Worm (Caenorhabditis elegans) whole organism, L4 larva: ENCODE measurements around the gene C45B2.3.

Experiments
- ZK337.2 ChIP-seq: fragments of 200-800 bp; sonication (Bioruptor generic); IDR thresholded peaks from 2 replicates; pipeline ENCODE4 v1.3.6; 2022; ENCODE audit warnings: missing genetic modification reagents, missing genetic modification characterization, missing compliant biosample characterization
- ceh-20 ChIP-seq: fragments of 200-800 bp; sonication (Bioruptor generic); IDR thresholded peaks from 2 replicates; pipeline ENCODE4 v1.3.6; 2022; ENCODE audit warnings: missing genetic modification reagents, missing genetic modification characterization, missing compliant biosample characterization
- ceh-32 ChIP-seq: sonication (generic microtip); optimal IDR thresholded peaks from 2 replicates; lab custom pipeline; 2016; ENCODE audit warnings: mild to moderate bottlenecking, missing genetic modification characterization, missing compliant biosample characterization; ENCODE audit not compliant: poor library complexity
- ceh-82 ChIP-seq: sonication (generic microtip); optimal IDR thresholded peaks from 2 replicates; lab custom pipeline; 2017; ENCODE audit warnings: missing biosample characterization, missing genetic modification characterization
- daf-16 ChIP-seq, 3 experiments: sonication (generic microtip); optimal IDR thresholded peaks; 2 replicates each; lab custom pipeline; 2016 to 2017; ENCODE audit warnings: missing genetic modification characterization in 3 of 3, missing genetic modification reagents in 3 of 3, mild to moderate bottlenecking in 2 of 3, missing compliant biosample characterization in 2 of 3, missing biosample characterization in 1 of 3, moderate library complexity in 1 of 3
- dmd-6 ChIP-seq: fragments of 200-800 bp; sonication (Bioruptor generic); IDR thresholded peaks from 2 replicates; pipeline ENCODE4 v1.3.6; 2022; ENCODE audit warnings: missing genetic modification reagents, missing genetic modification characterization, missing compliant biosample characterization
- duxl-1 ChIP-seq: sonication (generic microtip); optimal IDR thresholded peaks from 2 replicates; lab custom pipeline; 2016; ENCODE audit warnings: mild to moderate bottlenecking, missing genetic modification characterization, moderate library complexity, missing compliant biosample characterization; ENCODE audit not compliant: poor library complexity
- dve-1 ChIP-seq: sonication (generic microtip); optimal IDR thresholded peaks from 2 replicates; lab custom pipeline; 2017; ENCODE audit warnings: antibody characterized with exemption, mild to moderate bottlenecking, missing genetic modification characterization, missing compliant biosample characterization; ENCODE audit not compliant: insufficient read depth
- egl-27 ChIP-seq: sonication (generic microtip); optimal IDR thresholded peaks from 3 replicates; lab custom pipeline; 2017; ENCODE audit warnings: missing biosample characterization, missing genetic modification reagents, missing genetic modification characterization
- hlh-11 ChIP-seq: fragments of 200-800 bp; sonication (Bioruptor generic); optimal IDR thresholded peaks from 2 replicates; lab custom pipeline; 2018; ENCODE audit warnings: mild to moderate bottlenecking, missing genetic modification characterization, missing compliant biosample characterization
- hmg-1.1 ChIP-seq: fragments of 200-800 bp; sonication (Bioruptor generic); IDR thresholded peaks from 2 replicates; pipeline ENCODE4 v1.3.6; 2022; ENCODE audit warnings: missing genetic modification reagents, missing genetic modification characterization, missing compliant biosample characterization
- jun-1 ChIP-seq: fragments of 150-350 bp; optimal IDR thresholded peaks from 2 replicates; lab custom pipeline; 2014; ENCODE audit warnings: missing biosample characterization, missing genetic modification reagents, missing genetic modification characterization
- lin-1 ChIP-seq: fragments of 200-800 bp; sonication (Bioruptor generic); IDR thresholded peaks from 2 replicates; pipeline ENCODE4 v1.3.6; 2022; ENCODE audit warnings: missing genetic modification reagents, missing genetic modification characterization, missing compliant biosample characterization
- lsy-2 ChIP-seq, 2 experiments: fragments of 150-350 bp in 1 of 2; sonication (generic microtip) in 1 of 2; optimal IDR thresholded peaks; 2 replicates each; lab custom pipeline; 2014 to 2017; ENCODE audit warnings: missing biosample characterization in 2 of 2, missing genetic modification characterization in 2 of 2
- mes-2 ChIP-seq: sonication (generic microtip); optimal IDR thresholded peaks from 2 replicates; lab custom pipeline; 2016; ENCODE audit warnings: missing genotype, mild to moderate bottlenecking, missing genetic modification characterization, missing compliant biosample characterization; ENCODE audit not compliant: poor library complexity, severe bottlenecking
- mxl-3 ChIP-seq: fragments of 200-800 bp; sonication (Bioruptor generic); optimal IDR thresholded peaks from 2 replicates; lab custom pipeline; 2018; ENCODE audit warnings: mild to moderate bottlenecking, missing genetic modification characterization, missing compliant biosample characterization
- nhr-10 ChIP-seq: fragments of 150-350 bp; optimal IDR thresholded peaks from 2 replicates; lab custom pipeline; 2014; ENCODE audit warnings: missing biosample characterization, missing genetic modification characterization
- nhr-102 ChIP-seq: sonication (generic microtip); optimal IDR thresholded peaks from 2 replicates; lab custom pipeline; 2016; ENCODE audit warnings: mild to moderate bottlenecking, missing genetic modification characterization, moderate library complexity, missing compliant biosample characterization
- nhr-25 ChIP-seq: sonication (generic microtip); optimal IDR thresholded peaks from 2 replicates; lab custom pipeline; 2017; ENCODE audit warnings: missing genetic modification characterization, mild to moderate bottlenecking, missing compliant biosample characterization, antibody characterized with exemption, moderate library complexity, borderline replicate concordance; ENCODE audit not compliant: insufficient read depth
- nhr-28 ChIP-seq: fragments of 150-350 bp; optimal IDR thresholded peaks from 2 replicates; lab custom pipeline; 2014; ENCODE audit warnings: missing biosample characterization, missing genetic modification characterization
- nhr-77 ChIP-seq: fragments of 150-350 bp; optimal IDR thresholded peaks from 2 replicates; lab custom pipeline; 2014; ENCODE audit warnings: missing biosample characterization, missing genetic modification characterization
- pqm-1 ChIP-seq: sonication (generic microtip); optimal IDR thresholded peaks from 2 replicates; lab custom pipeline; 2017; ENCODE audit warnings: missing biosample characterization, missing genetic modification characterization
- saeg-2 ChIP-seq: fragments of 200-800 bp; sonication (Bioruptor generic); IDR thresholded peaks from 2 replicates; pipeline ENCODE4 v1.3.6; 2022; ENCODE audit warnings: missing genetic modification reagents, missing genetic modification characterization, missing compliant biosample characterization
- skn-1 ChIP-seq: fragments of 150-350 bp; optimal IDR thresholded peaks from 2 replicates; lab custom pipeline; 2014; ENCODE audit warnings: missing biosample characterization, missing genetic modification characterization
- tag-97 ChIP-seq: fragments of 200-800 bp; sonication (Bioruptor generic); IDR thresholded peaks from 2 replicates; pipeline ENCODE4 v1.3.6; 2022; ENCODE audit warnings: missing genetic modification characterization, missing compliant biosample characterization
- tra-1 ChIP-seq: fragments of 200-800 bp; sonication (Bioruptor generic); IDR thresholded peaks from 2 replicates; pipeline ENCODE4 v1.3.6; 2022; ENCODE audit warnings: missing genetic modification reagents, missing genetic modification characterization, missing compliant biosample characterization
- unc-62 ChIP-seq, 3 experiments: fragments of 150-350 bp in 1 of 3; sonication (generic microtip); optimal IDR thresholded peaks in 2 of 3; peaks in 1 of 3; 1 replicate in 1 of 3; 2 replicates in 2 of 3; lab custom pipeline; 2014 to 2017; ENCODE audit warnings: missing biosample characterization in 3 of 3, missing genetic modification characterization in 3 of 3, missing genetic modification reagents in 3 of 3, missing genotype in 1 of 3

The C45B2.3 gene

ce11 chrX:6109288-6109770, 26.6 kb downstream of the C45B2.3 start, which contains the start of gene kynu-1:
Gene kynu-1 (minus strand): TSS chrX:6109338.
- peak; percentile 56 for TF ChIP-seq dve-1 (tag; lab: Kevin White, UChicago)
- peak; percentile 83 for TF ChIP-seq nhr-28
- TF ChIP-seq egl-27 (tag; lab: Kevin White, UChicago): no peak
- peak in 1 of 2 experiments; percentile 27 for TF ChIP-seq lsy-2 (tag; optimal IDR thresholded peaks at IDR 0.05; lab: Kevin White, UChicago)
- peak; percentile 50 for TF ChIP-seq hlh-11 (tag; lab: Kevin White, UChicago)
- no peak for TF ChIP-seq daf-16 (GFP tag; optimal IDR thresholded peaks at IDR 0.05; lab: Kevin White, UChicago)
- TF ChIP-seq daf-16 (tag; optimal IDR thresholded peaks at IDR 0.05; lab: Kevin White, UChicago): peak; percentile 45
- TF ChIP-seq hmg-1.1: no peak
- TF ChIP-seq tag-97 (GFP tag; lab: Robert Waterston, UW): no peak
- no peak for TF ChIP-seq lin-1 (GFP tag; lab: Robert Waterston, UW)
- TF ChIP-seq dmd-6 (GFP tag; lab: Robert Waterston, UW): peak; percentile 31; the same call in 1 of the 2 replicates

- TF ChIP-seq jun-1 (tag; lab: Kevin White, UChicago) (no peak), dve-1 (tag; lab: Kevin White, UChicago) (peak; percentile 37), mes-2 (no peak), nhr-10 (tag; lab: Kevin White, UChicago) (no peak), nhr-28 (peak; percentile 5), tra-1 (GFP tag; lab: Robert Waterston, UW) (no peak), daf-16 (GFP tag; optimal IDR thresholded peaks at IDR 0.05; lab: Kevin White, UChicago) (no peak), daf-16 (tag; optimal IDR thresholded peaks at IDR 0.05; lab: Kevin White, UChicago) (peak; percentile 43)
- TF ChIP-seq, all 104 proteins: peak for 3
Measured at ce11 chrX:6112817-6113216, 30.1 kb downstream of the C45B2.3 start, which contains the start of gene prx-3. Gene prx-3 (minus strand): TSS chrX:6112917.

- TF ChIP-seq nhr-25: no peak
- no peak for TF ChIP-seq ceh-32 (tag; lab: Kevin White, UChicago)
- peak in 1 of 2 experiments; percentile 72 for TF ChIP-seq unc-62 (GFP tag; optimal IDR thresholded peaks at IDR 0.05 in 1 of 2; lab: Kevin White, UChicago)
- no peak for TF ChIP-seq unc-62 (tag; optimal IDR thresholded peaks at IDR 0.05; lab: Kevin White, UChicago)
Measured at ce11 chrX:6115502-6115901, 32.7 kb downstream of the C45B2.3 start, which contains the start of gene C15H9.3. Gene C15H9.3 (plus strand): TSS chrX:6115802.

ce11 chrX:6118086-6118825, 35.5 kb downstream of the C45B2.3 start, which contains the start of gene C15H9.2:
Gene C15H9.2 (plus strand): TSS chrX:6118526.
- TF ChIP-seq daf-16 (GFP tag; optimal IDR thresholded peaks at IDR 0.05; lab: Kevin White, UChicago) (no peak), daf-16 (tag; optimal IDR thresholded peaks at IDR 0.05; lab: Kevin White, UChicago) (peak; percentile 79), skn-1 (no peak), hlh-11 (tag; lab: Kevin White, UChicago) (peak; percentile 19), egl-27 (tag; lab: Kevin White, UChicago) (no peak), pqm-1 (tag; lab: Kevin White, UChicago) (peak; percentile 82), nhr-28 (peak; percentile 9), duxl-1 (tag; lab: Kevin White, UChicago) (no peak), ZK337.2 (GFP tag; lab: Robert Waterston, UW) (no peak), dmd-6 (GFP tag; lab: Robert Waterston, UW) (peak; percentile 40; the same call in 1 of the 2 replicates), mxl-3 (GFP tag; lab: Kevin White, UChicago) (peak; percentile 30), tra-1 (GFP tag; lab: Robert Waterston, UW) (no peak)

ce11 chrX:6121279-6121678, 38.5 kb downstream of the C45B2.3 start:
- no peak for TF ChIP-seq ceh-82 (tag; lab: Kevin White, UChicago)
- peak; percentile 38 for TF ChIP-seq nhr-77 (tag; lab: Kevin White, UChicago)
- TF ChIP-seq ZK337.2 (GFP tag; lab: Robert Waterston, UW): no peak
- no peak for TF ChIP-seq saeg-2 (GFP tag; lab: Robert Waterston, UW)
- TF ChIP-seq nhr-102: no peak
- TF ChIP-seq pqm-1 (tag; lab: Kevin White, UChicago): peak; percentile 2
- TF ChIP-seq hmg-1.1: no peak
- no peak for TF ChIP-seq daf-16 (GFP tag; optimal IDR thresholded peaks at IDR 0.05; lab: Kevin White, UChicago)
- TF ChIP-seq daf-16 (tag; optimal IDR thresholded peaks at IDR 0.05; lab: Kevin White, UChicago): peak; percentile 97
- no peak for TF ChIP-seq ceh-20
- peak; percentile 25 for TF ChIP-seq nhr-28
- TF ChIP-seq dve-1 (tag; lab: Kevin White, UChicago): peak; percentile 31
